Fruit fly (Drosophila melanogaster) whole organism, adult: ENCODE data around the gene CG14297.

Experiments used
- CG12768 ChIP-seq: fragments of 200-800 bp; sonication (Bioruptor generic); optimal IDR thresholded peaks from 2 replicates; lab custom pipeline; 2017; ENCODE audit warnings: missing biosample characterization, missing genetic modification characterization, mild to moderate bottlenecking, moderate library complexity, missing genetic modification reagents
- CG33017 ChIP-seq: fragments of 200-800 bp; sonication (Bioruptor generic); optimal IDR thresholded peaks from 2 replicates; lab custom pipeline; 2018; ENCODE audit warnings: missing biosample characterization, mild to moderate bottlenecking, missing genetic modification characterization, moderate library complexity
- Hr96 ChIP-seq: fragments of 200-800 bp; sonication (Bioruptor generic); optimal IDR thresholded peaks from 2 replicates; lab custom pipeline; 2016; ENCODE audit warnings: missing biosample characterization, missing genetic modification characterization
- pad ChIP-seq: fragments of 200-800 bp; sonication (Bioruptor generic); optimal IDR thresholded peaks from 3 replicates; lab custom pipeline; 2017; ENCODE audit warnings: missing biosample characterization, missing genetic modification characterization, mild to moderate bottlenecking, moderate library complexity, missing genetic modification reagents

- TF ChIP-seq Hr96 (GFP tag; lab: Kevin White, UChicago): no peak
- TF ChIP-seq pad (GFP tag; lab: Kevin White, UChicago): peak; percentile 14
- TF ChIP-seq CG33017 (tag; lab: Kevin White, UChicago): peak; percentile 65
- TF ChIP-seq CG12768: peak; percentile 79
These were observed 16.8 kb downstream of the CG14297 start, which contains the start of gene Xrp1 for dm6 chr3R:18914594-18915275.
